Fruit fly (Drosophila melanogaster): Measurements from ENCODE around the gene Taf12L.

Gene Taf12L

DNA sequence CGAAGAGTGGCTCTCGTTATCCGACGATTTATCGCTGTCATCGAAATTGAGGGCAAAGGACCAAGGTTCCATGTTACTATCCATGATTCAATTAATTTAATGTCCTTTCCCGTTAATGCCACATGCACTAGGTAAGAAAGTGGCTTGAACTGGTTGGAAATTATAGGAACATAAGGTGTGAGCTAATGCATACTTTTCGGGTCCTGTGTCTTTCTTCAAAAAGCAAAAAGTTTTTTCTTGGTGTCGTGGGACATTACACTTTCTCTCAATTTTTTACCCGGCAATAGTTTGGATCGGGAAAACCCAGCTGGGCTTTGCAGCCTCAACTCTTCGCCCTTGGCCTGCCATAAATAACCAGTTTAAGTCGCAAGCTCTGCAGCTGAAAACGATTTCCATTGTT is at the start of gene Taf12L:
Gene Taf12L (minus strand): TSS at position 101 of the 400 bp plus-strand sequence.
- TF ChIP-seq CG6854 (GFP tag; optimal IDR thresholded peaks at IDR 0.05) (no peak), fd59A (GFP tag; optimal IDR thresholded peaks at IDR 0.05) (no peak), CG31627 (GFP tag; optimal IDR thresholded peaks at IDR 0.05) (no peak), CG11294 (GFP tag; IDR thresholded peaks at IDR 0.05) (no peak), Eip78C (GFP tag) (no peak), fkh (GFP tag; optimal IDR thresholded peaks at IDR 0.05) (no peak), CG3919 (GFP tag; optimal IDR thresholded peaks at IDR 0.05) (no peak)

DNA sequence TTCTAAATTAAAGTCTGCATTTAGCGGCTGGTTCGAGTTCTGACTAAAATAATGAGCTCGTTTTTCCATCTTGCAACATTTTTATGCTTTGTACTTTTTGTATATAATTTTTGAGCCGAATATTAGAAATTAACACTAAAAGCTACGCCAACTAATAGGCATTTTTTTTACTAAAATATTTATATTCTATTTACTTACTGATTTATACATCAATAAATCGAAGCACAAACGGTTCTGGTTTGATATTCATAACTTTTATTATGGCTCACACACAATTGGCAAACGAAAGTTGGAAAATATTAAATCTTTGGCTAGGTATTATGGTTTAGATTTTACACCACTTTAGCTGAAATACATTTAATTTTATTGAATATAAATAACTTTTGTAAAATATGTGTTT is 33.1 kb upstream of the Taf12L start, which contains the start of gene CG15631:
Gene CG15631 (minus strand): TSS at position 101 of the 400 bp plus-strand sequence.
- TF ChIP-seq dac (GFP tag; optimal IDR thresholded peaks at IDR 0.05), result no peak
- TF ChIP-seq net (GFP tag; optimal IDR thresholded peaks at IDR 0.05), result no peak
- no peak for TF ChIP-seq topi (GFP tag; optimal IDR thresholded peaks at IDR 0.05)
- TF ChIP-seq Gug (GFP tag; IDR thresholded peaks at IDR 0.05), result no peak
- TF ChIP-seq CG31627 (GFP tag; optimal IDR thresholded peaks at IDR 0.05), result no peak
- TF ChIP-seq CG7368 (GFP tag; optimal IDR thresholded peaks at IDR 0.05), result no peak
- TF ChIP-seq CG9139 (GFP tag; optimal IDR thresholded peaks at IDR 0.05), result no peak
- no peak for TF ChIP-seq CG8319 (GFP tag; optimal IDR thresholded peaks at IDR 0.05)
- TF ChIP-seq CG1621 (tag; optimal IDR thresholded peaks at IDR 0.05), result no peak
- no peak for TF ChIP-seq Eip75B (GFP tag; optimal IDR thresholded peaks at IDR 0.05)
- TF ChIP-seq Hr38 (GFP tag; optimal IDR thresholded peaks at IDR 0.05), result no peak
- TF ChIP-seq Hr39 (GFP tag; optimal IDR thresholded peaks at IDR 0.05), result no peak
- TF ChIP-seq svp (GFP tag), result no peak
- TF ChIP-seq lz (GFP tag; optimal IDR thresholded peaks at IDR 0.05), result no peak
- no peak for TF ChIP-seq CG34406 (GFP tag; optimal IDR thresholded peaks at IDR 0.05)
- TF ChIP-seq vri (GFP tag; optimal IDR thresholded peaks at IDR 0.05), result no peak
- no peak for TF ChIP-seq CG6276 (GFP tag; optimal IDR thresholded peaks at IDR 0.05)

DNA sequence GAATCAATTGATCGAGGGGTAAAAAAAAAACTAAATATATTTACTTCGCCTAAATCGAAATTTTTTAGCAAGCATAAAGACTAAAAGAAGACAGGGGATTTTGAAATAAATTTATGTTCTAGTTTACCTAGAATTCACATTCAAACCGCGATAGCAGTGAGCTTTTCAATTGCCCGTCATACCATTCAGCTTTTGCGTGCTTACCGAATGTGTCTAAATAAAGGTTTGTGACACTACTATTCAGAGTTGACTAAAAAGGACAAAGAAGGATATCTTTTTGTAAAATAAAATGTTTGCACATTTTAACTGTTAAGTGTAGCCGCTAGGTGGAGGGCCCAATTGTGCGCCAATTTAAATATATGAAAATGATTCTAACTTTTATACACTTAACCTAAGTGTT is 24.7 kb upstream of the Taf12L start:
- no peak for TF ChIP-seq CG4318 (GFP tag; optimal IDR thresholded peaks at IDR 0.05)
- no peak for TF ChIP-seq Eip93F (GFP tag; optimal IDR thresholded peaks at IDR 0.05)
- no peak for TF ChIP-seq CG3032 (tag; optimal IDR thresholded peaks at IDR 0.05)
- TF ChIP-seq topi (GFP tag; optimal IDR thresholded peaks at IDR 0.05), result no peak
- no peak for TF ChIP-seq OdsH (GFP tag; optimal IDR thresholded peaks at IDR 0.05)
- TF ChIP-seq spab (GFP tag; optimal IDR thresholded peaks at IDR 0.05), result no peak
- no peak for TF ChIP-seq fd85E (GFP tag; optimal IDR thresholded peaks at IDR 0.05)
- TF ChIP-seq Ets96B (tag; optimal IDR thresholded peaks at IDR 0.05), result no peak
- no peak for TF ChIP-seq lz (GFP tag; optimal IDR thresholded peaks at IDR 0.05)
- no peak for TF ChIP-seq CG3919 (GFP tag; optimal IDR thresholded peaks at IDR 0.05)

DNA sequence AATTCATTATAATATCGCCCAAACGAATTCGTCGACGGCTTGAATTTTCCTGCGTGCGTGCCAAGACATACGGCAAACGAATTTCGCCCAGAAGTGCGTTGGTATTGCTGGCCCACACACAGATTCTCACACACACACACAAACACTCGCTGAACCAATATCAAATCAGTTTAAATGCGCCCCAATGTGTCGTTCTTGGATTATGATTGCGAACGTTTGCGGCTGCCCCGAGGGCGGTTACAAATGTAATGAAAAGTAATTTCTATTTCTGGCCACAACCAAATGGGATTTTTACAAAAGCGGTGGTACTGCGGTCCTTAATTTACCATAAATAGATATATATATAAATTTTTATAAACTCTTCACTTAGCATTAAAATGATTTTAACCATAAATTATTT is 2.4 kb downstream of the Taf12L start:
- TF ChIP-seq net (GFP tag; optimal IDR thresholded peaks at IDR 0.05) (no peak), Sox14 (GFP tag; optimal IDR thresholded peaks at IDR 0.05) (no peak), fkh (GFP tag; optimal IDR thresholded peaks at IDR 0.05) (no peak), eg (GFP tag; IDR thresholded peaks at IDR 0.05) (no peak), Blimp-1 (GFP tag; optimal IDR thresholded peaks at IDR 0.05) (no peak), CG3919 (GFP tag; optimal IDR thresholded peaks at IDR 0.05) (no peak), CG16779 (tag; optimal IDR thresholded peaks at IDR 0.05) (no peak), Lpt (GFP tag; optimal IDR thresholded peaks at IDR 0.05) (no peak), achi (GFP tag; optimal IDR thresholded peaks at IDR 0.05) (no peak), CG11294 (GFP tag; IDR thresholded peaks at IDR 0.05) (no peak), CG1621 (tag; optimal IDR thresholded peaks at IDR 0.05) (no peak), Ets21C (GFP tag; optimal IDR thresholded peaks at IDR 0.05) (no peak), CG8119 (GFP tag; IDR thresholded peaks at IDR 0.05) (no peak), CG6163 (GFP tag; IDR thresholded peaks at IDR 0.05) (no peak), CG9139 (GFP tag; optimal IDR thresholded peaks at IDR 0.05) (no peak), svp (GFP tag) (no peak)
